Fruit fly (Drosophila melanogaster) Kc167 (cell line): Measurements from ENCODE around the gene CG42264.

Source experiments
- Myc ChIP-seq: fragments of >200 bp; optimal IDR thresholded peaks from 2 replicates; lab custom pipeline; 2017; ENCODE audit warnings: missing external identifiers
- Sin3A ChIP-seq: fragments of >200 bp; optimal IDR thresholded peaks from 2 replicates; lab custom pipeline; 2018; ENCODE audit warnings: missing external identifiers
- h ChIP-seq: fragments of >200 bp; optimal IDR thresholded peaks from 3 replicates; lab custom pipeline; 2018; ENCODE audit warnings: missing external identifiers
- insv ChIP-seq: fragments of >200 bp; optimal IDR thresholded peaks from 3 replicates; lab custom pipeline; 2018; ENCODE audit warnings: missing external identifiers
- psq ChIP-seq: fragments of >200 bp; optimal IDR thresholded peaks from 2 replicates; lab custom pipeline; 2017; ENCODE audit warnings: missing external identifiers
- ttk ChIP-seq: sonication (Bioruptor generic); optimal IDR thresholded peaks from 2 replicates; lab custom pipeline; 2017; ENCODE audit warnings: missing external identifiers

CG42264 gene

dm6 chrX:5732440-5732839 is 44.0 kb downstream of the CG42264 start, which contains the start of gene CG15773:
TSS of gene CG15773 (plus strand) at chrX:5732740.
- no peak for TF ChIP-seq h (lab: Kevin White, UChicago)
- no peak for TF ChIP-seq psq (lab: Kevin White, UChicago)
- TF ChIP-seq insv (lab: Kevin White, UChicago) = no peak
- TF ChIP-seq Sin3A (lab: Kevin White, UChicago) = no peak

DNA sequence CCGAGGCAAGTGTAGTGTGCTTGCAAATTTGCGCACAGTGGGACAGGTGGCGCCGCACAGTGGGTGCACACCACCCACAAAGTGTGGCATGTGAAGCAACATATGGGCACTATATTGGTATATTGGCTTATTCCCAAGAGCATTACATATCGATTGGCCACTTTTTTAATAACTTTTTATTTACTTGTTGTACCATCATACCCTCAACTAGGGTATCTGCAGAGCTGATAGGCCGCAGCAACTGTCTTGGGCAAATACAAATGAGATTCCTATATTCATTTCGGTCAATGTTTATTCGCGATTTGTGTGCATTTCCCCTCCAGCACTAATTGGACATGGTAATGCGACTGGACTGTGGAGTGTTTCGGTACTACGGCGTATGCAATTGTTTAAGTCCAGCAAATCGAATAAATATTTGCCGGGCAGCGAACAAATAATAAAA is 51.7 kb downstream of the CG42264 start:
- TF ChIP-seq insv (lab: Kevin White, UChicago) (no peak), psq (lab: Kevin White, UChicago) (no peak), ttk (lab: Kevin White, UChicago) (no peak), h (lab: Kevin White, UChicago) (no peak), Sin3A (lab: Kevin White, UChicago) (no peak), Myc (lab: Kevin White, UChicago) (no peak)

DNA sequence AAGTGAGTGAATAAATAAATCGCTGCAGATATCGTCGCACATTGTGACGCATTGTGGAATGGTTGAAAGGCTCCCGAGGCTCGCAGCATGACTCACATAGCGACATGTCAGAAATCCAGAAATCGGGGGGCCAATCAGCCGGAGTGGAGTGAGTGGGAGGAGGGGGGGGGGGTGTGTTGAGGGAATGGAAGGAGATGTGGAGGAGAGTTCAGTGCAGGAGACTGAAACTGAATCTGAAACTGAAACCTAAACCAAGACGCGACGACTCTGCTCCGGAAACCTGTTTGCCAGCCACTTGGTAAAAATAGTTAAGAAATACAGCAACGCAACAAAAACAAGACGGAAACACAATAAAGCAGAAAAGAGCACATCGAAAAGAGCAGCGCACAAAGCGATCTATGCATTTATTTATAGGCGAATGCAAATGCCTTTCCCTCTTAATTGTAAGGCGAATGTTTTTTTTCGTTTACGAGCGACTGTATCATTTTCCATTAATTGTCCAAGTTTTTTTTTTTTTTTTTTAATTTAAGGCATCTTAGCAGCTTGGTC is 52.2 kb downstream of the CG42264 start:
- TF ChIP-seq ttk (lab: Kevin White, UChicago) (no peak), h (lab: Kevin White, UChicago) (no peak), Sin3A (lab: Kevin White, UChicago) (no peak), psq (lab: Kevin White, UChicago) (no peak), insv (lab: Kevin White, UChicago) (no peak), Myc (lab: Kevin White, UChicago) (no peak)

- no peak for TF ChIP-seq insv (lab: Kevin White, UChicago)
- no peak for TF ChIP-seq Sin3A (lab: Kevin White, UChicago)
- TF ChIP-seq h (lab: Kevin White, UChicago) = no peak
- no peak for TF ChIP-seq psq (lab: Kevin White, UChicago)
- TF ChIP-seq Myc (lab: Kevin White, UChicago) = no peak
- no peak for TF ChIP-seq ttk (lab: Kevin White, UChicago)
Measured at dm6 chrX:5723577-5723976, 52.9 kb downstream of the CG42264 start.
